Fruit fly (Drosophila melanogaster): Measurements from ENCODE around the gene Acer.
A peak's percentile ranks its signal among the peaks of the same experiment; 100 is the strongest.

The Acer gene

dm6 chr2L:8519390-8519789 is 2.3 kb upstream of the Acer start, which contains the start of gene Sgp:
Sgp (plus strand) TSS chr2L:8519690.
- TF ChIP-seq gsb-n (tag; optimal IDR thresholded peaks at IDR 0.05) (no peak), cwo (GFP tag; optimal IDR thresholded peaks at IDR 0.05) (no peak), CG13287 (GFP tag; IDR thresholded peaks at IDR 0.05; ENCODE audit: partially characterized antibody) (no peak), fru (optimal IDR thresholded peaks at IDR 0.05) (no peak), fd3F (GFP tag; optimal IDR thresholded peaks at IDR 0.05) (no peak), CG16813 (GFP tag; IDR thresholded peaks at IDR 0.05; ENCODE audit: partially characterized antibody) (no peak)

DNA sequence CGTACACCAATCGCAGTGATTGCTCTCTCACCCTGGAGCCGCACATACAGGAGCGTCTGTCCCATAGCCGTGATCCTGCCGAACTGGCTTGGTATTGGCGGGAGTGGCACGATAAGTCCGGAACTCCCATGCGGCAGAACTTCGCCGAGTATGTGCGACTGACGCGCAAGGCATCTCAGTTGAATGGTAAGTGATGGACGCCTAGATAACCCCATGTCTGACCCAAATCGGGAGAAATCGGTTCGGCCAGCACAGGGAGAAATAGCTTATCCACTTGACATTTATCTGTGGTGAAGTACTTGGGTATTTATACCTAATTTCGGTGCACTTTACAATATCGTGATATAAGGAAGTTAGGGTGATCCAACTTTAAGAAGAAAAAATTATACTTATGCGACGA is 1.0 kb downstream of the Acer start:
- TF ChIP-seq zfh1 (GFP tag; IDR thresholded peaks at IDR 0.05) = 0 out of 3 replicates have a peak, but pooled peaks have one; percentile 7
- 0 out of 3 replicates have a peak, but pooled peaks have one; percentile 51 for TF ChIP-seq CG2199 (GFP tag; IDR thresholded peaks at IDR 0.05)
- peak; percentile 14 for TF ChIP-seq Med (GFP tag)
- TF ChIP-seq MBD-R2 (GFP tag; IDR thresholded peaks at IDR 0.05) = 0 out of 2 replicates have a peak, but pooled peaks have one; percentile 8
- TF ChIP-seq p53 (GFP tag; optimal IDR thresholded peaks at IDR 0.05) = no peak

- no peak for TF ChIP-seq pfk (GFP tag; optimal IDR thresholded peaks at IDR 0.05)
- TF ChIP-seq Ets65A (GFP tag) = peak; percentile 61
- TF ChIP-seq HmgD (GFP tag; optimal IDR thresholded peaks at IDR 0.05) = no peak
- no peak for TF ChIP-seq CG34376 (GFP tag; optimal IDR thresholded peaks at IDR 0.05)
- peak in 1 of 2 experiments; percentile 71 for TF ChIP-seq Pdp1 (GFP tag; optimal IDR thresholded peaks at IDR 0.05)
- TF ChIP-seq nom (GFP tag; optimal IDR thresholded peaks at IDR 0.05) = no peak
- TF ChIP-seq zf30C (GFP tag; optimal IDR thresholded peaks at IDR 0.05) = peak; percentile 2
Measured at dm6 chr2L:8525000-8525399, 3.3 kb downstream of the Acer start.

DNA sequence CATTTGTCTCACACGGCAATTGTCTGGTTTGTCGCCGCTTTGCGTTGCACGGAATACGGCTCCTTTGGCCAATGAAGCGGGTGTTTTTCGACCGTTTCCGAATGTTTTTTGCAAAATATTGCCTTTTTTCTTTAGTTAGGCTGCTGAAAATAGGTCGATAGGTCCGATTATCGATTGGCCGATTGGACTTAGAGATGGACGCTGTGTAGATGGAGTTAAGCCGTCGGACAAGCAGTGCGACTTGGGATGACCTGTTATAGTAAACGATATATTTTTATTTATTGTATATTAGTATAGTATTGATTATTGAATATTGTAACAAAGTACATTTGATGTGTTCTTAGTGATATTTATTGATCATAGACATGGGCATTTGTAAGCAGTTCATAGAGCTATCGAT is 6.6 kb downstream of the Acer start, which contains the start of the genes lmgA and lmgB:
Gene lmgA, minus strand, starts transcription at position 301 of the 400 bp plus-strand sequence.
Gene lmgB, minus strand, starts transcription at position 301 of the 400 bp plus-strand sequence.
- peak; percentile 31 for TF ChIP-seq Blimp-1 (GFP tag; optimal IDR thresholded peaks at IDR 0.05)
- peak; percentile 66 for TF ChIP-seq CG12659 (GFP tag; optimal IDR thresholded peaks at IDR 0.05)
- TF ChIP-seq CG1647 (GFP tag; optimal IDR thresholded peaks at IDR 0.05) = peak; percentile 29
- peak; percentile 91 for TF ChIP-seq nerfin-2 (GFP tag; IDR thresholded peaks at IDR 0.05; ENCODE audit: partially characterized antibody)
- peak; percentile 40; the same call in 1 of the 2 replicates for TF ChIP-seq HLH3B (GFP tag; IDR thresholded peaks at IDR 0.05)
- peak; percentile 61 for TF ChIP-seq CG30403 (GFP tag; optimal IDR thresholded peaks at IDR 0.05)
- no peak for TF ChIP-seq Atf-2 (GFP tag; optimal IDR thresholded peaks at IDR 0.05)
- no peak for TF ChIP-seq Hr51 (GFP tag; optimal IDR thresholded peaks at IDR 0.05)
- peak in 1 of 2 experiments; percentile 48 for TF ChIP-seq crp (GFP tag; optimal IDR thresholded peaks at IDR 0.05)
- TF ChIP-seq bsh (GFP tag; optimal IDR thresholded peaks at IDR 0.05) = peak in 1 of 2 experiments; percentile 29
- TF ChIP-seq dysf (GFP tag; IDR thresholded peaks at IDR 0.05) = peak; percentile 17; the same call in 1 of the 3 replicates
- TF ChIP-seq PHDP (tag; optimal IDR thresholded peaks at IDR 0.05) = peak; percentile 1
- TF ChIP-seq z (GFP tag; IDR thresholded peaks at IDR 0.05) = no peak
- TF ChIP-seq CG9797 (GFP tag; optimal IDR thresholded peaks at IDR 0.05) = peak; percentile 22
- no peak for TF ChIP-seq CG10959 (GFP tag; IDR thresholded peaks at IDR 0.05)
- TF ChIP-seq vfl (GFP tag; optimal IDR thresholded peaks at IDR 0.05) = peak; percentile 57
- peak in 1 of 3 experiments; percentile 52 for TF ChIP-seq Stat92E (GFP tag; optimal IDR thresholded peaks at IDR 0.05)
- no peak for TF ChIP-seq CG3163 (GFP tag; optimal IDR thresholded peaks at IDR 0.05)
- peak; percentile 73 for TF ChIP-seq CG3995 (GFP tag; optimal IDR thresholded peaks at IDR 0.05)
- TF ChIP-seq CG13287 (GFP tag; IDR thresholded peaks at IDR 0.05; ENCODE audit: partially characterized antibody) = peak; percentile 89
- TF ChIP-seq CG12155 (GFP tag; optimal IDR thresholded peaks at IDR 0.05) = peak; percentile 47
- no peak for TF ChIP-seq CG6813 (GFP tag; optimal IDR thresholded peaks at IDR 0.05)
- TF ChIP-seq CG9727 (GFP tag; optimal IDR thresholded peaks at IDR 0.05) = peak; percentile 14
- TF ChIP-seq vvl (GFP tag; IDR thresholded peaks at IDR 0.05) = peak; percentile 41; the same call in 1 of the 2 replicates
- peak; percentile 89 for TF ChIP-seq tna (GFP tag; IDR thresholded peaks at IDR 0.05; ENCODE audit: partially characterized antibody)
- TF ChIP-seq CG17359 (tag; optimal IDR thresholded peaks at IDR 0.05) = peak; percentile 15
- no peak for TF ChIP-seq Dad (GFP tag; optimal IDR thresholded peaks at IDR 0.05)
- TF ChIP-seq Myb (GFP tag; optimal IDR thresholded peaks at IDR 0.05) = peak; percentile 11
